ENCODE assay signal across 6 fruit fly cellular contexts in genomic region chr3R:14574962-14575717, dm6.
A peak's percentile ranks its signal among the peaks of the same experiment; 100 is the strongest.
TF ChIP-seq lines count a peak whose summit lies in the region.

No protein-coding gene starts in this region.

- TF ChIP-seq CTCF in whole organism, embryonic (GFP tag; optimal IDR thresholded peaks at IDR 0.05; lab: Kevin White, UChicago), result no peak

TF ChIP-seq in whole organism, 6 proteins besides CTCF, POLR2A, EP300 and RAD21:
- TF ChIP-seq CG8478 (optimal IDR thresholded peaks at IDR 0.05; lab: Kevin White, UChicago) (peak; percentile 23), psq (optimal IDR thresholded peaks at IDR 0.05; lab: Kevin White, UChicago) (no peak)

TF ChIP-seq in whole organism, adult, 20 proteins besides CTCF, POLR2A, EP300 and RAD21 (continues in another document):
- TF ChIP-seq Mnt (GFP tag; optimal IDR thresholded peaks at IDR 0.05; lab: Kevin White, UChicago), result peak; percentile 89
- peak; percentile 39 for TF ChIP-seq Crg-1 (GFP tag; optimal IDR thresholded peaks at IDR 0.05; lab: Kevin White, UChicago)
- peak in 1 of 2 experiments; percentile 16 for TF ChIP-seq cnc (optimal IDR thresholded peaks at IDR 0.05; lab: Kevin White, UChicago)
- TF ChIP-seq CG11617 (GFP tag; optimal IDR thresholded peaks at IDR 0.05; lab: Kevin White, UChicago), result peak; percentile 78
- TF ChIP-seq CG33017 (tag; optimal IDR thresholded peaks at IDR 0.05; lab: Kevin White, UChicago), result peak; percentile 57
- peak; percentile 76 for TF ChIP-seq kay (GFP tag; lab: Kevin White, UChicago; ENCODE audit: borderline replicate concordance)
- peak; percentile 61 for TF ChIP-seq tj (GFP tag; optimal IDR thresholded peaks at IDR 0.05; lab: Kevin White, UChicago)
- no peak for TF ChIP-seq ovo (GFP tag; optimal IDR thresholded peaks at IDR 0.05; lab: Kevin White, UChicago)
- TF ChIP-seq Clk (GFP tag; optimal IDR thresholded peaks at IDR 0.05; lab: Kevin White, UChicago), result peak; percentile 35
- peak; percentile 69 for TF ChIP-seq toe (GFP tag; optimal IDR thresholded peaks at IDR 0.05; lab: Kevin White, UChicago)
- no peak for TF ChIP-seq cic (GFP tag; optimal IDR thresholded peaks at IDR 0.05; lab: Kevin White, UChicago)
- peak; percentile 52 for TF ChIP-seq CG12768 (GFP tag; optimal IDR thresholded peaks at IDR 0.05; lab: Kevin White, UChicago)
- TF ChIP-seq pad (GFP tag; optimal IDR thresholded peaks at IDR 0.05; lab: Kevin White, UChicago), result peak; percentile 56
- TF ChIP-seq CG7045 (GFP tag; optimal IDR thresholded peaks at IDR 0.05; lab: Kevin White, UChicago), result peak; percentile 68
- TF ChIP-seq bab1 (GFP tag; optimal IDR thresholded peaks at IDR 0.05; lab: Kevin White, UChicago), result peak; percentile 39
- peak; percentile 35 for TF ChIP-seq CG5204 (GFP tag; optimal IDR thresholded peaks at IDR 0.05; lab: Kevin White, UChicago)
- TF ChIP-seq Hr96 (GFP tag; optimal IDR thresholded peaks at IDR 0.05; lab: Kevin White, UChicago), result peak; percentile 48

TF ChIP-seq in whole organism, embryonic, 481 proteins besides CTCF, POLR2A, EP300 and RAD21 (continues in another document):
- TF ChIP-seq CG2202 (tag; optimal IDR thresholded peaks at IDR 0.05; lab: Kevin White, UChicago) (peak; percentile 20), CG8478 (optimal IDR thresholded peaks at IDR 0.05; lab: Kevin White, UChicago) (no peak), CG12104 (GFP tag; optimal IDR thresholded peaks at IDR 0.05; lab: Kevin White, UChicago) (peak; percentile 84), Hmx (GFP tag; optimal IDR thresholded peaks at IDR 0.05; lab: Kevin White, UChicago) (peak; percentile 37), CG17829 (tag; optimal IDR thresholded peaks at IDR 0.05; lab: Kevin White, UChicago) (peak; percentile 69), vfl (GFP tag; optimal IDR thresholded peaks at IDR 0.05; lab: Kevin White, UChicago) (peak; percentile 50), Pdp1 (GFP tag; optimal IDR thresholded peaks at IDR 0.05; lab: Kevin White, UChicago) (peak; percentile 47 to 95), CG17612 (GFP tag; IDR thresholded peaks at IDR 0.05; lab: Robert Waterston, UW) (no peak), Asciz (GFP tag; optimal IDR thresholded peaks at IDR 0.05; lab: Kevin White, UChicago) (peak; percentile 54), CG3407 (GFP tag; optimal IDR thresholded peaks at IDR 0.05; lab: Kevin White, UChicago) (peak; percentile 44), eyg (GFP tag; optimal IDR thresholded peaks at IDR 0.05; lab: Kevin White, UChicago) (no peak), ham (GFP tag; IDR thresholded peaks at IDR 0.05; lab: Robert Waterston, UW) (no peak), H15 (GFP tag; IDR thresholded peaks at IDR 0.05; lab: Robert Waterston, UW) (peak; percentile 62; the same call in 1 of the 3 replicates), Xbp1 (GFP tag; optimal IDR thresholded peaks at IDR 0.05; lab: Kevin White, UChicago) (peak; percentile 81), CG11560 (tag; IDR thresholded peaks at IDR 0.05; lab: Robert Waterston, UW) (0 out of 3 replicates have a peak, but pooled peaks have one; percentile 48), Ptx1 (GFP tag; IDR thresholded peaks at IDR 0.05; lab: Robert Waterston, UW) (peak; percentile 82), shn (GFP tag; optimal IDR thresholded peaks at IDR 0.05; lab: Kevin White, UChicago) (peak; percentile 29), CG3163 (GFP tag; optimal IDR thresholded peaks at IDR 0.05; lab: Kevin White, UChicago) (no peak)

TF ChIP-seq in whole organism, prepupa, 60 proteins besides CTCF, POLR2A, EP300 and RAD21 (continues in another document):
- peak; percentile 10 for TF ChIP-seq CG16779 (tag; optimal IDR thresholded peaks at IDR 0.05; lab: Kevin White, UChicago)
- TF ChIP-seq Hr38 (GFP tag; optimal IDR thresholded peaks at IDR 0.05; lab: Kevin White, UChicago), result no peak
- TF ChIP-seq CG3032 (tag; optimal IDR thresholded peaks at IDR 0.05; lab: Kevin White, UChicago), result peak; percentile 59
- peak; percentile 75 for TF ChIP-seq Lpt (GFP tag; optimal IDR thresholded peaks at IDR 0.05; lab: Kevin White, UChicago)
- peak; percentile 76 for TF ChIP-seq OdsH (GFP tag; optimal IDR thresholded peaks at IDR 0.05; lab: Kevin White, UChicago)
- peak; percentile 46 for TF ChIP-seq CG7368 (GFP tag; optimal IDR thresholded peaks at IDR 0.05; lab: Kevin White, UChicago)
- TF ChIP-seq Sox102F (GFP tag; optimal IDR thresholded peaks at IDR 0.05; lab: Kevin White, UChicago), result peak; percentile 30
- TF ChIP-seq dac (GFP tag; optimal IDR thresholded peaks at IDR 0.05; lab: Kevin White, UChicago), result no peak
- peak; percentile 78 for TF ChIP-seq esn (GFP tag; optimal IDR thresholded peaks at IDR 0.05; lab: Kevin White, UChicago)
- peak; percentile 65 for TF ChIP-seq CG3919 (GFP tag; optimal IDR thresholded peaks at IDR 0.05; lab: Kevin White, UChicago)
- TF ChIP-seq CG6792 (GFP tag; optimal IDR thresholded peaks at IDR 0.05; lab: Kevin White, UChicago), result peak; percentile 64
- TF ChIP-seq Hr4 (GFP tag; optimal IDR thresholded peaks at IDR 0.05; lab: Kevin White, UChicago), result peak; percentile 67
- peak; percentile 43; the same call in 1 of the 3 replicates for TF ChIP-seq CG6163 (GFP tag; IDR thresholded peaks at IDR 0.05; lab: Robert Waterston, UW)
- peak; percentile 56 for TF ChIP-seq CG11762 (GFP tag; optimal IDR thresholded peaks at IDR 0.05; lab: Kevin White, UChicago; ENCODE audit: insufficient read depth)
- TF ChIP-seq fd59A (GFP tag; optimal IDR thresholded peaks at IDR 0.05; lab: Kevin White, UChicago), result peak; percentile 47
- TF ChIP-seq ss (GFP tag; optimal IDR thresholded peaks at IDR 0.05; lab: Kevin White, UChicago), result peak in 1 of 2 experiments; percentile 64
- TF ChIP-seq Eip93F (GFP tag; optimal IDR thresholded peaks at IDR 0.05; lab: Kevin White, UChicago), result no peak
- peak; percentile 76 for TF ChIP-seq Smox (GFP tag; optimal IDR thresholded peaks at IDR 0.05; lab: Kevin White, UChicago)

TF ChIP-seq in whole organism, pupa, 21 proteins besides CTCF, POLR2A, EP300 and RAD21 (continues in another document):
- TF ChIP-seq fd96Ca (GFP tag; IDR thresholded peaks at IDR 0.05; lab: Robert Waterston, UW) (no peak; the same call in 2 of the 3 replicates), CG17806 (tag; optimal IDR thresholded peaks at IDR 0.05; lab: Kevin White, UChicago) (peak; percentile 49), gl (tag; optimal IDR thresholded peaks at IDR 0.05; lab: Kevin White, UChicago) (no peak), CG4496 (GFP tag; IDR thresholded peaks at IDR 0.05; lab: Robert Waterston, UW) (peak; percentile 70; the same call in 2 of the 3 replicates), CG9948 (tag; optimal IDR thresholded peaks at IDR 0.05; lab: Kevin White, UChicago) (peak; percentile 71), CG34367 (tag; optimal IDR thresholded peaks at IDR 0.05; lab: Kevin White, UChicago) (peak; percentile 54), CG32121 (GFP tag; IDR thresholded peaks at IDR 0.05; lab: Robert Waterston, UW) (peak; percentile 52), Ets98B (GFP tag; IDR thresholded peaks at IDR 0.05; lab: Robert Waterston, UW) (peak; percentile 15; the same call in 1 of the 2 replicates), CG13204 (GFP tag; optimal IDR thresholded peaks at IDR 0.05; lab: Kevin White, UChicago) (no peak), Pif1B (GFP tag; optimal IDR thresholded peaks at IDR 0.05; lab: Kevin White, UChicago) (peak; percentile 7), CG8301 (tag; optimal IDR thresholded peaks at IDR 0.05; lab: Kevin White, UChicago) (peak; percentile 61), CG10348 (GFP tag; IDR thresholded peaks at IDR 0.05; lab: Robert Waterston, UW) (no peak), Snoo (tag; optimal IDR thresholded peaks at IDR 0.05; lab: Kevin White, UChicago) (peak; percentile 50), CG8159 (tag; optimal IDR thresholded peaks at IDR 0.05; lab: Kevin White, UChicago) (peak; percentile 81), D1 (tag; optimal IDR thresholded peaks at IDR 0.05; lab: Kevin White, UChicago) (no peak), CG14655 (GFP tag; optimal IDR thresholded peaks at IDR 0.05; lab: Kevin White, UChicago) (peak; percentile 73), rn (GFP tag; IDR thresholded peaks at IDR 0.05; lab: Robert Waterston, UW) (0 out of 2 replicates have a peak, but pooled peaks have one; percentile 31), CG12605 (GFP tag; IDR thresholded peaks at IDR 0.05; lab: Robert Waterston, UW) (no peak), Pif1A (GFP tag; optimal IDR thresholded peaks at IDR 0.05; lab: Kevin White, UChicago) (peak; percentile 37), CG15710 (tag; optimal IDR thresholded peaks at IDR 0.05; lab: Kevin White, UChicago) (peak; percentile 69)

TF ChIP-seq in whole organism, wandering third instar larva, 38 proteins besides CTCF, POLR2A, EP300 and RAD21 (continues in another document):
- TF ChIP-seq Hr83 (GFP tag; optimal IDR thresholded peaks at IDR 0.05; lab: Kevin White, UChicago; ENCODE audit: poor library complexity, severe bottlenecking) (no peak), brk (GFP tag; optimal IDR thresholded peaks at IDR 0.05; lab: Kevin White, UChicago) (no peak), h (GFP tag; optimal IDR thresholded peaks at IDR 0.05; lab: Kevin White, UChicago) (peak; percentile 61), psq (GFP tag; optimal IDR thresholded peaks at IDR 0.05; lab: Kevin White, UChicago) (peak; percentile 94), OdsH (GFP tag; optimal IDR thresholded peaks at IDR 0.05; lab: Kevin White, UChicago) (peak; percentile 75), CG32264 (GFP tag; optimal IDR thresholded peaks at IDR 0.05; lab: Kevin White, UChicago) (no peak), Hnf4 (GFP tag; optimal IDR thresholded peaks at IDR 0.05; lab: Kevin White, UChicago) (peak; percentile 66), Myc (optimal IDR thresholded peaks at IDR 0.05; lab: Kevin White, UChicago) (peak; percentile 87), dmrt93B (GFP tag; optimal IDR thresholded peaks at IDR 0.05; lab: Kevin White, UChicago) (peak; percentile 61), Sp1 (GFP tag; optimal IDR thresholded peaks at IDR 0.05; lab: Kevin White, UChicago) (peak; percentile 70), Rel (GFP tag; optimal IDR thresholded peaks at IDR 0.05; lab: Kevin White, UChicago) (no peak), Rel (tag; optimal IDR thresholded peaks at IDR 0.05; lab: Kevin White, UChicago) (no peak), Dfd (GFP tag; optimal IDR thresholded peaks at IDR 0.05; lab: Kevin White, UChicago) (no peak), fru (GFP tag; optimal IDR thresholded peaks at IDR 0.05; lab: Kevin White, UChicago) (peak; percentile 60), GATAd (GFP tag; optimal IDR thresholded peaks at IDR 0.05; lab: Kevin White, UChicago) (no peak), tai (GFP tag; optimal IDR thresholded peaks at IDR 0.05; lab: Kevin White, UChicago) (no peak), foxo (GFP tag; optimal IDR thresholded peaks at IDR 0.05; lab: Kevin White, UChicago) (peak in 1 of 2 experiments; percentile 86), Abd-B (GFP tag; optimal IDR thresholded peaks at IDR 0.05; lab: Kevin White, UChicago) (no peak), Dif (GFP tag; optimal IDR thresholded peaks at IDR 0.05; lab: Kevin White, UChicago; ENCODE audit: partially characterized antibody) (no peak), pan (optimal IDR thresholded peaks at IDR 0.05; lab: Kevin White, UChicago) (no peak), CG9705 (GFP tag; optimal IDR thresholded peaks at IDR 0.05; lab: Kevin White, UChicago) (no peak), dl (GFP tag; optimal IDR thresholded peaks at IDR 0.05; lab: Kevin White, UChicago; ENCODE audit: insufficient read depth in 1 of 2, partially characterized antibody in 2 of 2) (no peak), Jra (GFP tag; optimal IDR thresholded peaks at IDR 0.05; lab: Kevin White, UChicago) (peak; percentile 65)
